Fruit fly (Drosophila melanogaster) whole organism, embryonic: ENCODE measurements around the gene CG32281.
A peak's percentile ranks its signal among the peaks of the same experiment; 100 is the strongest.

Experiments used
- Blimp-1 ChIP-seq: fragments of 200-800 bp; sonication (Bioruptor generic); optimal IDR thresholded peaks from 3 replicates; lab custom pipeline; 2018; ENCODE audit warnings: missing biosample characterization, missing genetic modification characterization, mild to moderate bottlenecking, moderate library complexity, missing genetic modification reagents
- CG1024 ChIP-seq: fragments of 200-800 bp; sonication (Bioruptor generic); IDR thresholded peaks from 2 replicates; pipeline ENCODE4 v1.3.6; 2022; ENCODE audit warnings: missing biosample characterization, missing genetic modification characterization
- CG11504 ChIP-seq: fragments of 200-800 bp; sonication (Bioruptor generic); optimal IDR thresholded peaks from 3 replicates; lab custom pipeline; 2019; ENCODE audit warnings: missing biosample characterization, mild to moderate bottlenecking, missing genetic modification characterization, moderate library complexity
- CG14014 ChIP-seq: fragments of 200-800 bp; sonication (Bioruptor generic); IDR thresholded peaks from 2 replicates; pipeline ENCODE4 v1.3.6; 2022; ENCODE audit warnings: missing biosample characterization, missing genetic modification characterization
- CG14441 ChIP-seq: fragments of 200-800 bp; sonication (Bioruptor generic); IDR thresholded peaks from 2 replicates; pipeline ENCODE4 v1.3.6; 2022; ENCODE audit warnings: missing biosample characterization, missing genetic modification characterization
- CG14965 ChIP-seq: fragments of 200-800 bp; sonication (Bioruptor generic); optimal IDR thresholded peaks from 2 replicates; lab custom pipeline; 2016; ENCODE audit warnings: missing biosample characterization, missing genetic modification characterization, borderline replicate concordance
- CG15514 ChIP-seq: fragments of 200-800 bp; sonication (Bioruptor generic); optimal IDR thresholded peaks from 3 replicates; lab custom pipeline; 2017; ENCODE audit warnings: missing biosample characterization, missing genetic modification characterization, mild to moderate bottlenecking, moderate library complexity, missing genetic modification reagents
- CG16813 ChIP-seq: fragments of 200-800 bp; sonication (Bioruptor generic); IDR thresholded peaks from 3 replicates; pipeline ENCODE4 v1.3.6; 2022; ENCODE audit warnings: missing biosample characterization, missing genetic modification characterization; ENCODE audit not compliant: partially characterized antibody
- CG17186 ChIP-seq: fragments of 200-800 bp; sonication (Bioruptor generic); optimal IDR thresholded peaks from 3 replicates; lab custom pipeline; 2017; ENCODE audit warnings: missing biosample characterization, missing genetic modification reagents, missing genetic modification characterization
- CG17361 ChIP-seq: fragments of 200-800 bp; sonication (Bioruptor generic); IDR thresholded peaks from 3 replicates; pipeline ENCODE4 v1.3.6; 2022; ENCODE audit warnings: missing biosample characterization, missing genetic modification characterization
- CG2120 ChIP-seq: fragments of 200-800 bp; sonication (Bioruptor generic); optimal IDR thresholded peaks from 3 replicates; lab custom pipeline; 2016; ENCODE audit warnings: missing biosample characterization, missing genetic modification characterization
- CG2129 ChIP-seq: fragments of 200-800 bp; sonication (Bioruptor generic); IDR thresholded peaks from 2 replicates; pipeline ENCODE4 v1.3.6; 2022; ENCODE audit warnings: missing biosample characterization, missing genetic modification characterization; ENCODE audit not compliant: partially characterized antibody
- CG2199 ChIP-seq: fragments of 200-800 bp; sonication (Bioruptor generic); IDR thresholded peaks from 3 replicates; pipeline ENCODE4 v1.3.6; 2022; ENCODE audit warnings: missing biosample characterization, missing genetic modification characterization
- CG2678 ChIP-seq: fragments of 200-800 bp; sonication (Bioruptor generic); optimal IDR thresholded peaks from 3 replicates; lab custom pipeline; 2019; ENCODE audit warnings: missing biosample characterization, mild to moderate bottlenecking, missing genetic modification characterization, moderate library complexity
- CG30403 ChIP-seq: fragments of 200-800 bp; sonication (Bioruptor generic); optimal IDR thresholded peaks from 3 replicates; lab custom pipeline; 2016; ENCODE audit warnings: missing biosample characterization, missing genetic modification characterization
- CG3995 ChIP-seq: fragments of 200-800 bp; sonication (Bioruptor generic); optimal IDR thresholded peaks from 3 replicates; lab custom pipeline; 2016; ENCODE audit warnings: missing biosample characterization, missing genetic modification characterization
- CG4424 ChIP-seq: fragments of 200-800 bp; sonication (Bioruptor generic); optimal IDR thresholded peaks from 3 replicates; lab custom pipeline; 2016; ENCODE audit warnings: missing biosample characterization, missing genetic modification characterization
- CG8290 ChIP-seq, 3 experiments: fragments of 200-800 bp; sonication (Bioruptor generic); optimal IDR thresholded peaks; 2 replicates each; lab custom pipeline; 2016 to 2019; ENCODE audit warnings: missing biosample characterization in 3 of 3, missing genetic modification characterization in 3 of 3, mild to moderate bottlenecking in 2 of 3, moderate library complexity in 1 of 3
- CG9797 ChIP-seq: fragments of 200-800 bp; sonication (Bioruptor generic); optimal IDR thresholded peaks from 3 replicates; lab custom pipeline; 2018; ENCODE audit warnings: missing biosample characterization, mild to moderate bottlenecking, missing genetic modification characterization
- CTCF ChIP-seq: fragments of 200-800 bp; sonication (Bioruptor generic); optimal IDR thresholded peaks from 2 replicates; lab custom pipeline; 2017; ENCODE audit warnings: missing biosample characterization, mild to moderate bottlenecking, missing genetic modification characterization, moderate library complexity
- Dll ChIP-seq: fragments of 200-800 bp; sonication (Bioruptor generic); IDR thresholded peaks from 4 replicates; pipeline ENCODE4 v1.3.6; 2022; ENCODE audit warnings: missing biosample characterization, missing genetic modification characterization; ENCODE audit not compliant: partially characterized antibody
- Fer2 ChIP-seq: fragments of 200-800 bp; sonication (Bioruptor generic); optimal IDR thresholded peaks from 2 replicates; lab custom pipeline; 2018; ENCODE audit warnings: missing biosample characterization, mild to moderate bottlenecking, missing genetic modification characterization, moderate library complexity
- HLH3B ChIP-seq: fragments of 200-800 bp; sonication (Bioruptor generic); IDR thresholded peaks from 2 replicates; pipeline ENCODE4 v1.3.6; 2022; ENCODE audit warnings: missing biosample characterization, missing genetic modification characterization
- HLH4C ChIP-seq: fragments of 200-800 bp; sonication (Bioruptor generic); IDR thresholded peaks from 3 replicates; pipeline ENCODE4 v1.3.6; 2022; ENCODE audit warnings: missing biosample characterization, missing genetic modification characterization; ENCODE audit not compliant: partially characterized antibody
- Hand ChIP-seq: fragments of 200-800 bp; sonication (Bioruptor generic); optimal IDR thresholded peaks from 2 replicates; lab custom pipeline; 2017; ENCODE audit warnings: mild to moderate bottlenecking, missing biosample characterization, missing genetic modification reagents, missing genetic modification characterization
- HmgZ ChIP-seq: fragments of 200-800 bp; sonication (Bioruptor generic); optimal IDR thresholded peaks from 2 replicates; lab custom pipeline; 2018; ENCODE audit warnings: missing biosample characterization, mild to moderate bottlenecking, missing genetic modification characterization
- Hsf ChIP-seq: fragments of 200-800 bp; sonication (Bioruptor generic); optimal IDR thresholded peaks from 3 replicates; lab custom pipeline; 2016; ENCODE audit warnings: missing biosample characterization, missing genetic modification characterization
- Kr ChIP-seq: fragments of 200-800 bp; sonication (Bioruptor generic); optimal IDR thresholded peaks from 2 replicates; lab custom pipeline; 2017; ENCODE audit warnings: missing biosample characterization, mild to moderate bottlenecking, missing genetic modification characterization
- Meics ChIP-seq: fragments of 200-800 bp; sonication (Bioruptor generic); optimal IDR thresholded peaks from 2 replicates; lab custom pipeline; 2017; ENCODE audit warnings: missing biosample characterization, mild to moderate bottlenecking, missing genetic modification characterization
- Scr ChIP-seq: fragments of 200-800 bp; sonication (Bioruptor generic); IDR thresholded peaks from 2 replicates; pipeline ENCODE4 v1.3.6; 2022; ENCODE audit warnings: missing biosample characterization, missing genetic modification characterization; ENCODE audit not compliant: partially characterized antibody
- Side ChIP-seq: fragments of 200-800 bp; sonication (Bioruptor generic); optimal IDR thresholded peaks from 2 replicates; lab custom pipeline; 2016; ENCODE audit warnings: missing biosample characterization, missing genetic modification characterization
- Sry-δ ChIP-seq: fragments of 200-800 bp; sonication (Bioruptor generic); optimal IDR thresholded peaks from 2 replicates; lab custom pipeline; 2016; ENCODE audit warnings: missing biosample characterization, missing genetic modification characterization
- Stat92E ChIP-seq, 3 experiments: fragments of >200 bp in 2 of 3; fragments of 200-800 bp in 1 of 3; sonication (Bioruptor generic) in 1 of 3; optimal IDR thresholded peaks; 2 replicates each; lab custom pipeline; 2017 to 2019; ENCODE audit warnings: missing biosample characterization in 3 of 3, missing genetic modification characterization in 3 of 3, mild to moderate bottlenecking in 1 of 3, moderate library complexity in 1 of 3
- Xbp1 ChIP-seq: fragments of 200-800 bp; sonication (Bioruptor generic); optimal IDR thresholded peaks from 3 replicates; lab custom pipeline; 2016; ENCODE audit warnings: missing biosample characterization, mild to moderate bottlenecking, missing genetic modification characterization
- cas ChIP-seq: fragments of 200-800 bp; sonication (Bioruptor generic); IDR thresholded peaks from 2 replicates; pipeline ENCODE4 v1.3.6; 2022; ENCODE audit warnings: missing biosample characterization, missing genetic modification characterization
- caup ChIP-seq: fragments of 200-800 bp; sonication (Bioruptor generic); optimal IDR thresholded peaks from 3 replicates; lab custom pipeline; 2017; ENCODE audit warnings: missing biosample characterization, mild to moderate bottlenecking, missing genetic modification characterization, moderate library complexity; ENCODE audit not compliant: severe bottlenecking
- ci ChIP-seq: fragments of 200-800 bp; sonication (Bioruptor generic); IDR thresholded peaks from 3 replicates; pipeline ENCODE4 v1.3.6; 2022; ENCODE audit warnings: missing biosample characterization, missing genetic modification characterization
- dmrt11E ChIP-seq: fragments of 200-800 bp; sonication (Bioruptor generic); optimal IDR thresholded peaks from 3 replicates; lab custom pipeline; 2018; ENCODE audit warnings: missing biosample characterization, mild to moderate bottlenecking, missing genetic modification characterization, moderate library complexity
- mirr ChIP-seq: fragments of 200-800 bp; sonication (Bioruptor generic); optimal IDR thresholded peaks from 3 replicates; lab custom pipeline; 2018; ENCODE audit warnings: missing biosample characterization, mild to moderate bottlenecking, missing genetic modification characterization
- mld ChIP-seq: fragments of 200-800 bp; sonication (Bioruptor generic); IDR thresholded peaks from 3 replicates; pipeline ENCODE4 v1.3.6; 2022; ENCODE audit warnings: missing biosample characterization, missing genetic modification characterization; ENCODE audit not compliant: partially characterized antibody
- p53 ChIP-seq: fragments of 200-800 bp; sonication (Bioruptor generic); optimal IDR thresholded peaks from 2 replicates; lab custom pipeline; 2016; ENCODE audit warnings: missing biosample characterization, missing genetic modification characterization
- repo ChIP-seq: fragments of 200-800 bp; sonication (Bioruptor generic); optimal IDR thresholded peaks from 2 replicates; lab custom pipeline; 2016; ENCODE audit warnings: missing biosample characterization, missing genetic modification characterization
- ro ChIP-seq: fragments of 200-800 bp; sonication (Bioruptor generic); IDR thresholded peaks from 2 replicates; pipeline ENCODE4 v1.3.6; 2022; ENCODE audit warnings: missing biosample characterization, missing genetic modification characterization
- sens ChIP-seq: fragments of 200-800 bp; sonication (Bioruptor generic); peaks from one replicate; lab custom pipeline; 2016; ENCODE audit warnings: missing biosample characterization, missing genetic modification characterization
- sisA ChIP-seq: fragments of 200-800 bp; sonication (Bioruptor generic); IDR thresholded peaks from 2 replicates; pipeline ENCODE4 v1.3.6; 2022; ENCODE audit warnings: missing biosample characterization, missing genetic modification characterization
- sob ChIP-seq: fragments of 200-800 bp; sonication (Bioruptor generic); IDR thresholded peaks from 2 replicates; pipeline ENCODE4 v1.3.6; 2022; ENCODE audit warnings: missing biosample characterization, missing genetic modification characterization
- trem ChIP-seq: fragments of 200-800 bp; optimal IDR thresholded peaks from 3 replicates; lab custom pipeline; 2019; ENCODE audit warnings: missing biosample characterization, mild to moderate bottlenecking, missing genetic modification characterization, moderate library complexity
- unc-4 ChIP-seq: fragments of 200-800 bp; sonication (Bioruptor generic); IDR thresholded peaks from 2 replicates; pipeline ENCODE4 v1.3.6; 2022; ENCODE audit warnings: missing biosample characterization, missing genetic modification characterization; ENCODE audit not compliant: partially characterized antibody
- zfh2 ChIP-seq: fragments of 200-800 bp; sonication (Bioruptor generic); optimal IDR thresholded peaks from 2 replicates; lab custom pipeline; 2016; ENCODE audit warnings: missing biosample characterization, missing genetic modification characterization

The CG32281 gene

DNA sequence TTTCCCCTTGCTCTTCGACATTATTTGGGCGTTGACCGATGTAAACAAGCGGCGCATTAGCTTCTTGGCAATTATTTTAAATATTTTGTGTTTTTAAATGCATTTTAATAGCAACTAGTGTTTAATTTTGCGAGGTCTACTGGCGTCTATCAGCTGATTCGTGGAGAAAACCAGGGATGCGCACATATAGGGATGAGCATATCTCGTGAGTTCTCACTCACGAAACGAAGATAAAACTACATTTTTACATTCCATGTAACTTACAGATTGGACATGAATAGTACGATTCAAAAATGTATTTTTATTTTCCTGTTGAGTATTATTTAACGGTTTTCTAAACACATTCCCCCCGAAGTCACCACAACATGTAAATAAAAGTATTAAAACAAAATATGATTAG, 28.3 kb downstream of the CG32281 start, which contains the start of gene CG14966 (continued):
- TF ChIP-seq CG15514 (GFP tag; lab: Kevin White, UChicago) (peak; percentile 83), cas (GFP tag; lab: Robert Waterston, UW) (no peak), mirr (GFP tag; lab: Kevin White, UChicago) (peak; percentile 30), CG2120 (peak; percentile 66), Hsf (GFP tag; lab: Kevin White, UChicago) (peak; percentile 15), Meics (GFP tag; lab: Kevin White, UChicago) (peak; percentile 38), CG2199 (GFP tag; lab: Robert Waterston, UW) (peak; percentile 22; the same call in 2 of the 3 replicates), trem (tag; lab: Kevin White, UChicago) (peak; percentile 76), Dll (GFP tag; lab: Robert Waterston, UW) (peak; percentile 91), sisA (GFP tag; lab: Robert Waterston, UW) (no peak), Fer2 (tag; lab: Kevin White, UChicago) (no peak), CG8290 (GFP tag; optimal IDR thresholded peaks at IDR 0.05; lab: Kevin White, UChicago) (peak; percentile 5), CG8290 (tag; optimal IDR thresholded peaks at IDR 0.05; lab: Kevin White, UChicago) (peak in 1 of 2 experiments; percentile 71), CG17186 (GFP tag; lab: Kevin White, UChicago) (no peak), ci (GFP tag; lab: Robert Waterston, UW) (peak; percentile 50; the same call in 1 of the 3 replicates), CG30403 (peak; percentile 13), CG4424 (peak; percentile 1), mld (peak; percentile 78; the same call in 2 of the 3 replicates), Hand (GFP tag; lab: Kevin White, UChicago) (no peak), CG11504 (peak; percentile 32), CG17361 (GFP tag; lab: Robert Waterston, UW) (0 out of 3 replicates have a peak, but pooled peaks have one; percentile 24), Side (GFP tag; lab: Kevin White, UChicago) (peak; percentile 25), dmrt11E (no peak), zfh2 (GFP tag; lab: Kevin White, UChicago) (peak; percentile 22), unc-4 (GFP tag; lab: Robert Waterston, UW) (peak; percentile 91), repo (GFP tag; lab: Kevin White, UChicago) (no peak), HmgZ (peak; percentile 69), Sry-δ (GFP tag; lab: Kevin White, UChicago) (peak; percentile 96), CG2678 (tag; lab: Kevin White, UChicago) (peak; percentile 4), Stat92E (GFP tag; optimal IDR thresholded peaks at IDR 0.05; lab: Kevin White, UChicago) (peak in 1 of 3 experiments; percentile 80), p53 (peak; percentile 11), CG2129 (peak; percentile 80), caup (GFP tag; lab: Kevin White, UChicago) (no peak), ro (GFP tag; lab: Robert Waterston, UW) (no peak), Xbp1 (peak; percentile 52), Kr (GFP tag; lab: Kevin White, UChicago) (no peak), sens (GFP tag; lab: Kevin White, UChicago) (peak; percentile 88), CG14965 (no peak), sob (GFP tag; lab: Robert Waterston, UW) (0 out of 2 replicates have a peak, but pooled peaks have one; percentile 38), Blimp-1 (GFP tag; lab: Kevin White, UChicago) (no peak), CG14441 (GFP tag; lab: Robert Waterston, UW) (0 out of 2 replicates have a peak, but pooled peaks have one; percentile 16), CG1024 (no peak), CTCF (GFP tag; lab: Kevin White, UChicago) (peak; percentile 72), Scr (GFP tag; lab: Robert Waterston, UW) (peak; percentile 89), HLH3B (GFP tag; lab: Robert Waterston, UW) (no peak), CG14014 (GFP tag; lab: Robert Waterston, UW) (peak; percentile 57; the same call in 1 of the 2 replicates), HLH4C (GFP tag; lab: Robert Waterston, UW) (peak; percentile 76), CG3995 (GFP tag; lab: Kevin White, UChicago) (peak; percentile 15), CG16813 (GFP tag; lab: Robert Waterston, UW) (peak; percentile 91), CG9797 (GFP tag; lab: Kevin White, UChicago) (peak; percentile 35)
